Fruit fly (Drosophila melanogaster): ENCODE results near the gene CG15046.

DNA sequence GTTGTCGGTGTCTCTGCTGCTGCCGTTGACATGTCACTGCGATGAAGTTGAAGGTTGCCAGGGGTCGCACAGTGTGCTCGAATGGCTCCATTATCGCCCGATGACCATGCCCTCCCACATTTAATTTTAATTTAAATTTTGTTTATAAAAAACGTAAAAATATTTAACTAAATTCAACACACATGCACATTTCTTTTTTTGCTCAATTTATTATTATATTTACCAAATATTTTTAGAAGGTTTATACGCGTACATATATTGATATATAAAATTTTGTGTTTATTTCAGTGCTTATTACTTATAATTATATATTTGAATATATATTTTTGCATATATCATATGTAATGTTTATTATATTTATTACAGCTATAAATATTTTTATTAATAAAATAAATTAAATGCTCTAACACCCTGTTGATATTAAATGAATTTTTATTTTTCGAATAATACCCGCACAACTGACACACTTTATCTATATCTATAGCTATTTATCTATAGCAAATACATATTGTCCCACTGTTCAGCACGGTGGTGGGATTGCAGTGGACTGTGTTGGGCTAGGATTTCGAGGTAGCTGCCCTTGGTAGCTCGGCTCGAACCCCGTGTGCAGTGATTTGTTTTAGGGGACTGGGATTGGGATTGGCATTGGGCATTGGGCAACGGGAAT lies 33.9 kb upstream of the CG15046 start:
- TF ChIP-seq ttk (optimal IDR thresholded peaks at IDR 0.05), result no peak
- TF ChIP-seq Sin3A (optimal IDR thresholded peaks at IDR 0.05), result no peak
- no peak for TF ChIP-seq h (optimal IDR thresholded peaks at IDR 0.05)
- TF ChIP-seq Myc (optimal IDR thresholded peaks at IDR 0.05), result no peak
- TF ChIP-seq insv (optimal IDR thresholded peaks at IDR 0.05), result no peak
- no peak for TF ChIP-seq psq (optimal IDR thresholded peaks at IDR 0.05)
